Fruit fly (Drosophila melanogaster) whole organism, wandering third instar larva: ENCODE measurements around the gene CG43739.

Experiments
- Abd-B ChIP-seq: fragments of >200 bp; optimal IDR thresholded peaks from 2 replicates; lab custom pipeline; 2017; ENCODE audit warnings: missing biosample characterization, missing genetic modification characterization
- CG32264 ChIP-seq: fragments of 200-800 bp; sonication (Bioruptor generic); optimal IDR thresholded peaks from 2 replicates; lab custom pipeline; 2016; ENCODE audit warnings: missing biosample characterization, missing genetic modification characterization
- CG9705 ChIP-seq: fragments of 200-800 bp; sonication (Bioruptor generic); optimal IDR thresholded peaks from 2 replicates; lab custom pipeline; 2018; ENCODE audit warnings: missing biosample characterization, mild to moderate bottlenecking, missing genetic modification characterization
- CrebA ChIP-seq: fragments of 200-800 bp; sonication (Bioruptor generic); optimal IDR thresholded peaks from 2 replicates; lab custom pipeline; 2016; ENCODE audit warnings: missing biosample characterization, mild to moderate bottlenecking, missing genetic modification characterization, borderline replicate concordance
- Dfd ChIP-seq: fragments of >200 bp; optimal IDR thresholded peaks from 2 replicates; lab custom pipeline; 2017; ENCODE audit warnings: missing biosample characterization, missing genetic modification characterization
- HLH106 ChIP-seq: fragments of 200-800 bp; optimal IDR thresholded peaks from 3 replicates; lab custom pipeline; 2019; ENCODE audit warnings: missing biosample characterization, mild to moderate bottlenecking, missing genetic modification characterization, moderate library complexity
- Hnf4 ChIP-seq: fragments of 200-800 bp; sonication (Bioruptor generic); optimal IDR thresholded peaks from 2 replicates; lab custom pipeline; 2016; ENCODE audit warnings: missing biosample characterization, mild to moderate bottlenecking, missing genetic modification characterization
- Hr78 ChIP-seq: fragments of >200 bp; optimal IDR thresholded peaks from 2 replicates; lab custom pipeline; 2017; ENCODE audit warnings: missing biosample characterization, missing genetic modification characterization
- Hr83 ChIP-seq: fragments of 200-300 bp; sonication (Bioruptor generic); optimal IDR thresholded peaks from 2 replicates; lab custom pipeline; 2016; ENCODE audit warnings: missing biosample characterization, mild to moderate bottlenecking, missing genetic modification characterization, moderate library complexity; ENCODE audit not compliant: poor library complexity, severe bottlenecking
- Jra ChIP-seq: sonication (Bioruptor generic); optimal IDR thresholded peaks from 2 replicates; lab custom pipeline; 2016; ENCODE audit warnings: missing biosample characterization, missing genetic modification characterization
- Mio ChIP-seq: sonication (Bioruptor generic); optimal IDR thresholded peaks from 2 replicates; lab custom pipeline; 2016; ENCODE audit warnings: missing biosample characterization, missing genetic modification characterization
- Rel ChIP-seq, 2 experiments: fragments of 200-800 bp; sonication (Bioruptor generic) in 1 of 2; optimal IDR thresholded peaks; 2 replicates in 1 of 2; 3 replicates in 1 of 2; lab custom pipeline; 2016 to 2019; ENCODE audit warnings: mild to moderate bottlenecking in 2 of 2, missing biosample characterization in 2 of 2, missing genetic modification characterization in 2 of 2, moderate library complexity in 1 of 2
- Sp1 ChIP-seq: fragments of 200-800 bp; sonication (Bioruptor generic); optimal IDR thresholded peaks from 3 replicates; lab custom pipeline; 2019; ENCODE audit warnings: missing biosample characterization, mild to moderate bottlenecking, missing genetic modification characterization, moderate library complexity
- brk ChIP-seq: fragments of 200-800 bp; sonication (Bioruptor generic); optimal IDR thresholded peaks from 2 replicates; lab custom pipeline; 2016; ENCODE audit warnings: missing biosample characterization, mild to moderate bottlenecking, missing genetic modification characterization
- dl ChIP-seq, 2 experiments: fragments of 175-275, 200-275 bp in 1 of 2; fragments of 200-275 bp in 1 of 2; sonication (Bioruptor generic); optimal IDR thresholded peaks; lab custom pipeline; 2018; ENCODE audit warnings: mild to moderate bottlenecking in 2 of 2, missing biosample characterization in 2 of 2, missing genetic modification characterization in 2 of 2, moderate library complexity in 2 of 2; ENCODE audit not compliant: partially characterized antibody in 2 of 2, insufficient read depth in 1 of 2
- dmrt93B ChIP-seq: fragments of 200-800 bp; sonication (Bioruptor generic); optimal IDR thresholded peaks from 2 replicates; lab custom pipeline; 2018; ENCODE audit warnings: missing biosample characterization, mild to moderate bottlenecking, missing genetic modification characterization
- ey ChIP-seq: fragments of 200-800 bp; sonication (Bioruptor generic); optimal IDR thresholded peaks from 2 replicates; lab custom pipeline; 2016; ENCODE audit warnings: missing biosample characterization, missing genetic modification characterization
- foxo ChIP-seq, 2 experiments: fragments of 200-800 bp; sonication (Bioruptor generic); optimal IDR thresholded peaks; 2 replicates in 1 of 2; 3 replicates in 1 of 2; lab custom pipeline; 2016 to 2017; ENCODE audit warnings: missing biosample characterization in 2 of 2, missing genetic modification characterization in 2 of 2
- fru ChIP-seq: fragments of 200-800 bp; sonication (Bioruptor generic); optimal IDR thresholded peaks from 3 replicates; lab custom pipeline; 2016; ENCODE audit warnings: missing biosample characterization, mild to moderate bottlenecking, missing genetic modification characterization
- h ChIP-seq: fragments of 200-800 bp; sonication (Bioruptor generic); optimal IDR thresholded peaks from 3 replicates; lab custom pipeline; 2016; ENCODE audit warnings: missing biosample characterization, mild to moderate bottlenecking, missing genetic modification characterization
- lola ChIP-seq: fragments of >200 bp; optimal IDR thresholded peaks from 2 replicates; lab custom pipeline; 2017; ENCODE audit warnings: missing biosample characterization, missing genetic modification characterization
- pan ChIP-seq: fragments of >200 bp; optimal IDR thresholded peaks from 2 replicates; lab custom pipeline; 2017
- psq ChIP-seq: fragments of 200-800 bp; sonication (Bioruptor generic); optimal IDR thresholded peaks from 3 replicates; lab custom pipeline; 2017; ENCODE audit warnings: missing biosample characterization, mild to moderate bottlenecking, missing genetic modification characterization, moderate library complexity
- rgr ChIP-seq: fragments of 200-800 bp; sonication (Bioruptor generic); optimal IDR thresholded peaks from 3 replicates; lab custom pipeline; 2016; ENCODE audit warnings: missing biosample characterization, mild to moderate bottlenecking, missing genetic modification characterization
- sage ChIP-seq: fragments of 200-800 bp; sonication (Bioruptor generic); optimal IDR thresholded peaks from 2 replicates; lab custom pipeline; 2016; ENCODE audit warnings: missing biosample characterization, mild to moderate bottlenecking, missing genetic modification characterization
- sv ChIP-seq: fragments of 200-800 bp; sonication (Bioruptor generic); optimal IDR thresholded peaks from 3 replicates; lab custom pipeline; 2016; ENCODE audit warnings: missing biosample characterization, missing genetic modification characterization
- tai ChIP-seq: sonication (Bioruptor generic); optimal IDR thresholded peaks from 2 replicates; lab custom pipeline; 2016; ENCODE audit warnings: missing biosample characterization, missing genetic modification characterization
- usp ChIP-seq: fragments of >200 bp; optimal IDR thresholded peaks from 2 replicates; lab custom pipeline; 2017; ENCODE audit warnings: missing biosample characterization, missing genetic modification characterization
- woc ChIP-seq: sonication (Bioruptor generic); optimal IDR thresholded peaks from 2 replicates; lab custom pipeline; 2016; ENCODE audit warnings: missing biosample characterization, mild to moderate bottlenecking, missing genetic modification characterization

The CG43739 gene

DNA sequence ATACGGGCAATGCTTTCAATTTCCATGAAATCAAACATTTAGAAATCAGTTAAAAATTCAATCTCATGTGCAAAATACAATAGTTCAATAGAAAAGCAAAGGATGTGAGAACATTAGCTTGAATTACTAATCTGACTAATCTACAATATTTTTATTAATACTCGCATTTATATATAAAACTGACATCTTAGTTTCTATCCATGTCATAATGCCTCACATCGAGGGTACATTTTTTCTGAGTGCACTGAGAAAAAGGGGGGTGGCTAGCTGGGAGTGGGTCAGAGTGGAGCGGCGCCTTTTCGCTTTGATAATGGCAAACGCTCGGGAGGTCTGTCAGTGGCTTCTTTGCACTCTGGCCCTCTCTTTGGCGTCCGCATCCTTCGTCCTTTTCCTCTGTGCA is 32.6 kb upstream of the CG43739 start:
- no peak for TF ChIP-seq Hr78
- TF ChIP-seq CG32264 (GFP tag; lab: Kevin White, UChicago): no peak
- no peak for TF ChIP-seq foxo (GFP tag; optimal IDR thresholded peaks at IDR 0.05; lab: Kevin White, UChicago)
- TF ChIP-seq CrebA: no peak
- TF ChIP-seq ey (GFP tag; lab: Kevin White, UChicago): no peak
- TF ChIP-seq fru (GFP tag; lab: Kevin White, UChicago): no peak
- no peak for TF ChIP-seq HLH106 (tag; lab: Kevin White, UChicago)
- no peak for TF ChIP-seq lola (GFP tag; lab: Kevin White, UChicago)
- no peak for TF ChIP-seq Mio (GFP tag; lab: Kevin White, UChicago)
- no peak for TF ChIP-seq Hr83
- TF ChIP-seq tai (GFP tag; lab: Kevin White, UChicago): no peak
- TF ChIP-seq Abd-B: no peak
- no peak for TF ChIP-seq usp

DNA sequence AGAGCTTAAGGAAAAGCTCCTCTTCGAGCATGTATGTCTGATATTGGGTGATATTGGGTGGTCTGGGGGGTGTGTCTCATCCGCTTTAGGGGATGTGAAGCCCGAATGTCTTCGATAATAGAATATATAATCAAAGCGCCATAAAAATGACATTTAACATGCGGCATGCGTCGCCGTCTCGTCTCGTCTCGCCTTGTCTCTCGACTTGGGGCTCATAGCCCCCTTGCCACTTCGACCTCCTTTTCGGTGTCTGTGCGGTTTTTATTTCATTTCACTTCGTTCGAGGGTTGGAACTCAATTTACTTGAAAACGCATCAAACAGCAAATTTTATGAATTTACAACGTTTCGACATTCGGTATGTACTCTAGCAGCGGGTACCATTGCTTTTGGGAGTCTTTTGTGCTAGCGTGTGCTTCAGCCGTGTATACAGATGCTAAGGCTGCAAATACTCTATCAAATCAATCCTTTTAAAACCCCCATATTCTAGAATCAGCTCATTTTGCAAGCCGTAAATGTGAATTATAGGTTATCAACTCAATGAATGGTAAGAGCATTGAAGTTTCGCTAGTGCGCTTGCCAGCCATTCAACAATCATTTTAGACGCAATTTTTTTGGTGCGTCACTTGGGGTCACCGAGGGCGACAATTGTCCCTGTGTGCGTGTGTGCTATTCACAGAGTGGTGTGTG is 31.8 kb upstream of the CG43739 start:
- no peak for TF ChIP-seq fru (GFP tag; lab: Kevin White, UChicago)
- TF ChIP-seq dmrt93B: no peak
- no peak for TF ChIP-seq sage
- no peak for TF ChIP-seq woc (GFP tag; lab: Kevin White, UChicago)
- TF ChIP-seq foxo (GFP tag; optimal IDR thresholded peaks at IDR 0.05; lab: Kevin White, UChicago): peak in 1 of 2 experiments; percentile 4
- no peak for TF ChIP-seq Dfd (GFP tag; lab: Kevin White, UChicago)
- no peak for TF ChIP-seq CG9705 (GFP tag; lab: Kevin White, UChicago)
- TF ChIP-seq CG32264 (GFP tag; lab: Kevin White, UChicago): no peak

DNA sequence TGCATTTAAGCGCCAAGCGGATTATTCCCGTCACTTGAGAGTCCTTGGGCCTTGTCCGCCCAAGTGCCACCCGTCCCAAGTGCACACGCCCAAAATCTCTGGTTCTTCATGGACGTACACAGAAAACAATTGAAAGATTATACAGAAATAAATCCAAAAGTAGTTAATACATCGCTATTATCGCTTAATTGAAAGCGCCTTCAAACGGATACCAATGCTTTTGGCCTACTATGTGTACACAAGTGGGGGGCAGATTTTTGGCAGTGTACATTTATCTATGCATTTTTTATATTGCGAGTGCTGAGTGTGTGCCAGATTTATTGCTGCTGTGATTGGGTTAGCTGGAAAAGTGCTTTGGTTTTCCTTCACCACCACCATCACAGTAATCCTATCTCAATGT is 29.9 kb upstream of the CG43739 start:
- no peak for TF ChIP-seq Rel (GFP tag; optimal IDR thresholded peaks at IDR 0.05; lab: Kevin White, UChicago)
- no peak for TF ChIP-seq Rel (tag; optimal IDR thresholded peaks at IDR 0.05; lab: Kevin White, UChicago)
- TF ChIP-seq lola (GFP tag; lab: Kevin White, UChicago): no peak
- no peak for TF ChIP-seq CG32264 (GFP tag; lab: Kevin White, UChicago)
- TF ChIP-seq pan (lab: Kevin White, UChicago): no peak
- no peak for TF ChIP-seq psq (GFP tag; lab: Kevin White, UChicago)
- TF ChIP-seq brk (GFP tag; lab: Kevin White, UChicago): no peak
- TF ChIP-seq tai (GFP tag; lab: Kevin White, UChicago): no peak
- TF ChIP-seq sage: no peak
- TF ChIP-seq Hr83: no peak

DNA sequence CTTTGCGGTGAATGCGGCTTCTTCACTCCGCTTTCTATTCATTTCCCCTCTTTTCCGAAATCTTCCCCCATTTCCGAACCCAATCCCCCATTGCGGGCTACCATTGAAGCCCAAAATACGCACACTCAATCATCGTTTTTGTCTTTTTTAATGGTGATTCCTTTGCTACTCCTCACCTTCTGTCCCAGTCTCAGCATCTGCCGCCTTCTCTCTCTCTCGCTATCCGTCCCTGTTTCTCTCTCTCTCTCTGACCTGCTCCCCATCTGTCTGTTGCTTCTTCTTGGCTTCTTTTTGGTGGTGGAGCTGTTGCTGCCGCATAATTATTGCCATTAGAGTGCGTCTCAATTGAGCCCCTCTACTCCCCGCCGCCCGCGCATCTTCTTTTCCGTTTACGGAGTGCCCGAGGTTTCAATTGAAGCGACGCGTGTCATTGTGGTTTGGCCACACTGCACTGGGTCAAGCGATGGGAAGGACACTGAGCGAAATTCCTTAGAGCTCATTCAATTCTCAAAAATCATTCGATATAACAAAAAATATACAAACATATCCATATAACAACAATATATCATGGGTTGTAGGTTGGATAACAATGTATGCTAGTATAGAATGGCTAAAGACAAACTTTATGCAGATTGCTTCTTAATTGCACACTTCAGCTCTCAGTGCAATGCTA is 26.3 kb upstream of the CG43739 start:
- TF ChIP-seq sv (GFP tag; lab: Kevin White, UChicago) (no peak), HLH106 (tag; lab: Kevin White, UChicago) (peak; percentile 13), foxo (GFP tag; optimal IDR thresholded peaks at IDR 0.05; lab: Kevin White, UChicago) (peak in 1 of 2 experiments; percentile 10), psq (GFP tag; lab: Kevin White, UChicago) (peak; percentile 14), rgr (GFP tag; lab: Kevin White, UChicago) (peak; percentile 10), ey (GFP tag; lab: Kevin White, UChicago) (peak; percentile 29), dmrt93B (peak; percentile 9), fru (GFP tag; lab: Kevin White, UChicago) (peak; percentile 55), h (GFP tag; lab: Kevin White, UChicago) (peak; percentile 47), Jra (GFP tag; lab: Kevin White, UChicago) (no peak), dl (GFP tag; optimal IDR thresholded peaks at IDR 0.05; lab: Kevin White, UChicago; ENCODE audit: insufficient read depth in 1 of 2, partially characterized antibody in 2 of 2) (no peak), CrebA (no peak)
- TF ChIP-seq, all 38 proteins: peak for 8

DNA sequence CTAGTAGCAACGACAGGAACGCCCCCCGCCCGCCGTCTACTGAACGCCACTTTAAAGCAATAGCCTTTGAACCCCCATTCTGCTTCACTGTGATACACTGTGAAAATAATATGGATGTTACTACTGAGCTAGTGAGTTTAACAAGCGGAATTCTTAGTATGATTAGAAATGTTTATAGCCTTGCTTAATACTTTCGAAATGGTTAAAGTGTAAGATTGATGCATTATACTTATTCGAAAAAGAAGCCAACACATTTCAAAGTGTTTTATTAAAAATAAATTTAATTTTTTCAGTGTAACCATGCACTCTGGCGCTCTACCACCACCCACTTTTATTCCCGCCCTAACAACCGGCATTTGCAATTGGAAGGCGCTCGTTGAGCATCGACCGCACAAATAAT is 25.6 kb upstream of the CG43739 start:
- TF ChIP-seq dmrt93B (no peak), fru (GFP tag; lab: Kevin White, UChicago) (peak; percentile 19), ey (GFP tag; lab: Kevin White, UChicago) (peak; percentile 16), foxo (GFP tag; optimal IDR thresholded peaks at IDR 0.05; lab: Kevin White, UChicago) (peak in 1 of 2 experiments; percentile 20), Sp1 (no peak), Hnf4 (GFP tag; lab: Kevin White, UChicago) (no peak), h (GFP tag; lab: Kevin White, UChicago) (peak; percentile 14)
